Fruit fly (Drosophila melanogaster) whole organism, embryonic: ENCODE data around the gene ebd2.
A peak's percentile ranks its signal among the peaks of the same experiment; 100 is the strongest.

Experiments
- Asciz ChIP-seq: fragments of 200-800 bp; sonication (Bioruptor generic); optimal IDR thresholded peaks from 2 replicates; lab custom pipeline; 2017; ENCODE audit warnings: missing biosample characterization, mild to moderate bottlenecking, missing genetic modification characterization, missing genetic modification reagents
- Bgb ChIP-seq: fragments of 200-800 bp; sonication (Bioruptor generic); IDR thresholded peaks from 2 replicates; pipeline ENCODE4 v1.3.6; 2022; ENCODE audit warnings: missing biosample characterization, missing genetic modification characterization; ENCODE audit not compliant: partially characterized antibody
- CG10147 ChIP-seq: fragments of 200-800 bp; sonication (Bioruptor generic); optimal IDR thresholded peaks from 2 replicates; lab custom pipeline; 2019; ENCODE audit warnings: missing biosample characterization, mild to moderate bottlenecking, missing genetic modification characterization, moderate library complexity
- CG10209 ChIP-seq: fragments of 200-800 bp; sonication (Bioruptor generic); optimal IDR thresholded peaks from 3 replicates; lab custom pipeline; 2017; ENCODE audit warnings: missing biosample characterization, mild to moderate bottlenecking, missing genetic modification characterization, missing genetic modification reagents
- CG11696 ChIP-seq: fragments of 200-800 bp; sonication (Bioruptor generic); IDR thresholded peaks from 2 replicates; pipeline ENCODE4 v1.3.6; 2022; ENCODE audit warnings: missing biosample characterization, missing genetic modification characterization
- CG11723 ChIP-seq: fragments of 200-800 bp; sonication (Bioruptor generic); optimal IDR thresholded peaks from 2 replicates; lab custom pipeline; 2017; ENCODE audit warnings: missing biosample characterization, mild to moderate bottlenecking, missing genetic modification characterization
- CG12071 ChIP-seq: fragments of 200-800 bp; sonication (Bioruptor generic); optimal IDR thresholded peaks from 3 replicates; lab custom pipeline; 2018; ENCODE audit warnings: missing biosample characterization, mild to moderate bottlenecking, missing genetic modification characterization
- CG12155 ChIP-seq: fragments of 200-800 bp; sonication (Bioruptor generic); optimal IDR thresholded peaks from 3 replicates; lab custom pipeline; 2016; ENCODE audit warnings: missing biosample characterization, missing genetic modification characterization
- CG12769 ChIP-seq: fragments of 200-800 bp; sonication (Bioruptor generic); optimal IDR thresholded peaks from 2 replicates; lab custom pipeline; 2019; ENCODE audit warnings: missing biosample characterization, mild to moderate bottlenecking, missing genetic modification characterization, moderate library complexity
- CG12942 ChIP-seq: fragments of 200-800 bp; sonication (Bioruptor generic); optimal IDR thresholded peaks from 3 replicates; lab custom pipeline; 2016; ENCODE audit warnings: missing biosample characterization, missing genetic modification characterization
- CG13894 ChIP-seq: fragments of 200-800 bp; sonication (Bioruptor generic); optimal IDR thresholded peaks from 3 replicates; lab custom pipeline; 2018; ENCODE audit warnings: missing biosample characterization, mild to moderate bottlenecking, missing genetic modification characterization, moderate library complexity
- CG14710 ChIP-seq: fragments of 200-800 bp; sonication (Bioruptor generic); optimal IDR thresholded peaks from 3 replicates; lab custom pipeline; 2019; ENCODE audit warnings: missing biosample characterization, mild to moderate bottlenecking, missing genetic modification characterization, moderate library complexity
- CG17568 ChIP-seq: fragments of 200-800 bp; sonication (Bioruptor generic); optimal IDR thresholded peaks from 2 replicates; lab custom pipeline; 2018; ENCODE audit warnings: missing biosample characterization, mild to moderate bottlenecking, missing genetic modification characterization, moderate library complexity
- CG17802 ChIP-seq: fragments of 200-800 bp; sonication (Bioruptor generic); optimal IDR thresholded peaks from 2 replicates; lab custom pipeline; 2018; ENCODE audit warnings: missing biosample characterization, mild to moderate bottlenecking, missing genetic modification characterization, moderate library complexity
- CG2678 ChIP-seq: fragments of 200-800 bp; sonication (Bioruptor generic); optimal IDR thresholded peaks from 3 replicates; lab custom pipeline; 2019; ENCODE audit warnings: missing biosample characterization, mild to moderate bottlenecking, missing genetic modification characterization, moderate library complexity
- CG2889 ChIP-seq: fragments of 200-800 bp; sonication (Bioruptor generic); IDR thresholded peaks from 3 replicates; pipeline ENCODE4 v1.3.6; 2022; ENCODE audit warnings: missing biosample characterization, missing genetic modification characterization
- CG3281 ChIP-seq: fragments of 200-800 bp; sonication (Bioruptor generic); optimal IDR thresholded peaks from 3 replicates; lab custom pipeline; 2017; ENCODE audit warnings: missing biosample characterization, mild to moderate bottlenecking, missing genetic modification characterization
- CG6175 ChIP-seq: fragments of 200-800 bp; sonication (Bioruptor generic); IDR thresholded peaks from 3 replicates; pipeline ENCODE4 v1.3.6; 2022; ENCODE audit warnings: missing biosample characterization, missing genetic modification characterization
- CG6654 ChIP-seq: fragments of 200-800 bp; sonication (Bioruptor generic); optimal IDR thresholded peaks from 2 replicates; lab custom pipeline; 2017; ENCODE audit warnings: missing biosample characterization, mild to moderate bottlenecking, missing genetic modification characterization
- CG6683 ChIP-seq: fragments of 200-800 bp; sonication (Bioruptor generic); optimal IDR thresholded peaks from 2 replicates; lab custom pipeline; 2017; ENCODE audit warnings: missing biosample characterization, mild to moderate bottlenecking, missing genetic modification characterization, missing genetic modification reagents
- CG6765 ChIP-seq: fragments of 200-800 bp; sonication (Bioruptor generic); optimal IDR thresholded peaks from 3 replicates; lab custom pipeline; 2017; ENCODE audit warnings: missing biosample characterization, mild to moderate bottlenecking, missing genetic modification characterization
- CG7786 ChIP-seq: fragments of 200-800 bp; sonication (Bioruptor generic); optimal IDR thresholded peaks from 2 replicates; lab custom pipeline; 2016; ENCODE audit warnings: missing biosample characterization, missing genetic modification characterization
- CG8290 ChIP-seq, 3 experiments: fragments of 200-800 bp; sonication (Bioruptor generic); optimal IDR thresholded peaks; 2 replicates each; lab custom pipeline; 2016 to 2019; ENCODE audit warnings: missing biosample characterization in 3 of 3, missing genetic modification characterization in 3 of 3, mild to moderate bottlenecking in 2 of 3, moderate library complexity in 1 of 3
- CG9727 ChIP-seq: fragments of 200-800 bp; sonication (Bioruptor generic); optimal IDR thresholded peaks from 3 replicates; lab custom pipeline; 2017; ENCODE audit warnings: missing biosample characterization, mild to moderate bottlenecking, missing genetic modification characterization
- CG9797 ChIP-seq: fragments of 200-800 bp; sonication (Bioruptor generic); optimal IDR thresholded peaks from 3 replicates; lab custom pipeline; 2018; ENCODE audit warnings: missing biosample characterization, mild to moderate bottlenecking, missing genetic modification characterization
- CHES-1-like ChIP-seq: fragments of 200-800 bp; sonication (Bioruptor generic); optimal IDR thresholded peaks from 2 replicates; lab custom pipeline; 2016; ENCODE audit warnings: missing biosample characterization, missing genetic modification characterization
- CrebB ChIP-seq: fragments of 200-800 bp; sonication (Bioruptor generic); optimal IDR thresholded peaks from 3 replicates; lab custom pipeline; 2018; ENCODE audit warnings: missing biosample characterization, mild to moderate bottlenecking, missing genetic modification characterization
- D19A ChIP-seq: fragments of 200-800 bp; optimal IDR thresholded peaks from 3 replicates; lab custom pipeline; 2019; ENCODE audit warnings: missing biosample characterization, mild to moderate bottlenecking, missing genetic modification characterization, moderate library complexity
- H15 ChIP-seq: fragments of 200-800 bp; sonication (Bioruptor generic); IDR thresholded peaks from 3 replicates; pipeline ENCODE4 v1.3.6; 2022; ENCODE audit warnings: missing biosample characterization, missing genetic modification characterization
- HmgZ ChIP-seq: fragments of 200-800 bp; sonication (Bioruptor generic); optimal IDR thresholded peaks from 2 replicates; lab custom pipeline; 2018; ENCODE audit warnings: missing biosample characterization, mild to moderate bottlenecking, missing genetic modification characterization
- Med ChIP-seq: fragments of 200-800 bp; sonication (Bioruptor generic); peaks from one replicate; lab custom pipeline; 2016; ENCODE audit warnings: missing biosample characterization, missing genetic modification characterization, mild to moderate bottlenecking, inconsistent platforms, moderate library complexity
- Nf-YB ChIP-seq: fragments of 200-800 bp; sonication (Bioruptor generic); optimal IDR thresholded peaks from 3 replicates; lab custom pipeline; 2019; ENCODE audit warnings: missing biosample characterization, mild to moderate bottlenecking, missing genetic modification characterization, moderate library complexity
- Usf ChIP-seq: fragments of 200-800 bp; sonication (Bioruptor generic); optimal IDR thresholded peaks from 2 replicates; lab custom pipeline; 2017; ENCODE audit warnings: missing genotype, missing biosample characterization, missing genetic modification characterization
- Vsx1 ChIP-seq: fragments of 200-800 bp; sonication (Bioruptor generic); optimal IDR thresholded peaks from 2 replicates; lab custom pipeline; 2017; ENCODE audit warnings: missing biosample characterization, mild to moderate bottlenecking, missing genetic modification characterization, missing genetic modification reagents
- Xrp1 ChIP-seq: fragments of 200-800 bp; sonication (Bioruptor generic); IDR thresholded peaks from 2 replicates; pipeline ENCODE4 v1.3.6; 2022; ENCODE audit warnings: missing biosample characterization, missing genetic modification characterization
- ara ChIP-seq: fragments of 200-800 bp; sonication (Bioruptor generic); IDR thresholded peaks from 2 replicates; pipeline ENCODE4 v1.3.6; 2022; ENCODE audit warnings: missing biosample characterization, missing genetic modification characterization
- dati ChIP-seq: fragments of 200-800 bp; sonication (Bioruptor generic); IDR thresholded peaks from 2 replicates; pipeline ENCODE4 v1.3.6; 2022; ENCODE audit warnings: missing biosample characterization, missing genetic modification characterization
- eve ChIP-seq, 2 experiments: fragments of >200 bp; optimal IDR thresholded peaks; 2 replicates each; lab custom pipeline; 2017; ENCODE audit warnings: missing biosample characterization in 2 of 2, missing genetic modification characterization in 2 of 2
- jing ChIP-seq: fragments of 200-800 bp; sonication (Bioruptor generic); optimal IDR thresholded peaks from 2 replicates; lab custom pipeline; 2018; ENCODE audit warnings: missing biosample characterization, mild to moderate bottlenecking, missing genetic modification characterization
- jumu ChIP-seq: fragments of 200-800 bp; sonication (Bioruptor generic); optimal IDR thresholded peaks from 3 replicates; lab custom pipeline; 2016; ENCODE audit warnings: missing biosample characterization, missing genetic modification characterization
- odd ChIP-seq: fragments of 200-800 bp; sonication (Bioruptor generic); optimal IDR thresholded peaks from 2 replicates; lab custom pipeline; 2017; ENCODE audit warnings: missing biosample characterization, mild to moderate bottlenecking, missing genetic modification characterization
- pb ChIP-seq: fragments of 200-800 bp; sonication (Bioruptor generic); optimal IDR thresholded peaks from 3 replicates; lab custom pipeline; 2016; ENCODE audit warnings: missing biosample characterization, missing genetic modification characterization
- rib ChIP-seq: fragments of 200-800 bp; sonication (Bioruptor generic); IDR thresholded peaks from 2 replicates; pipeline ENCODE4 v1.3.6; 2022; ENCODE audit warnings: missing biosample characterization, missing genetic modification characterization
- sens ChIP-seq: fragments of 200-800 bp; sonication (Bioruptor generic); peaks from one replicate; lab custom pipeline; 2016; ENCODE audit warnings: missing biosample characterization, missing genetic modification characterization
- sens-2 ChIP-seq: fragments of 200-800 bp; sonication (Bioruptor generic); IDR thresholded peaks from 2 replicates; pipeline ENCODE4 v1.3.6; 2022; ENCODE audit warnings: missing biosample characterization, missing genetic modification characterization
- sob ChIP-seq: fragments of 200-800 bp; sonication (Bioruptor generic); IDR thresholded peaks from 2 replicates; pipeline ENCODE4 v1.3.6; 2022; ENCODE audit warnings: missing biosample characterization, missing genetic modification characterization
- tna ChIP-seq: fragments of 200-800 bp; sonication (Bioruptor generic); IDR thresholded peaks from 2 replicates; pipeline ENCODE4 v1.3.6; 2022; ENCODE audit warnings: missing biosample characterization, missing genetic modification characterization; ENCODE audit not compliant: partially characterized antibody
- ttk ChIP-seq: fragments of 200-800 bp; sonication (Bioruptor generic); IDR thresholded peaks from 2 replicates; pipeline ENCODE4 v2.1.2; 2022; ENCODE audit warnings: missing biosample characterization, missing genetic modification characterization
- tup ChIP-seq: fragments of 200-800 bp; sonication (Bioruptor generic); optimal IDR thresholded peaks from 2 replicates; lab custom pipeline; 2016; ENCODE audit warnings: missing biosample characterization, mild to moderate bottlenecking, missing genetic modification characterization, moderate library complexity
- vvl ChIP-seq: fragments of 200-800 bp; sonication (Bioruptor generic); IDR thresholded peaks from 2 replicates; pipeline ENCODE4 v1.3.6; 2022; ENCODE audit warnings: missing biosample characterization, missing genetic modification characterization

Gene ebd2

DNA sequence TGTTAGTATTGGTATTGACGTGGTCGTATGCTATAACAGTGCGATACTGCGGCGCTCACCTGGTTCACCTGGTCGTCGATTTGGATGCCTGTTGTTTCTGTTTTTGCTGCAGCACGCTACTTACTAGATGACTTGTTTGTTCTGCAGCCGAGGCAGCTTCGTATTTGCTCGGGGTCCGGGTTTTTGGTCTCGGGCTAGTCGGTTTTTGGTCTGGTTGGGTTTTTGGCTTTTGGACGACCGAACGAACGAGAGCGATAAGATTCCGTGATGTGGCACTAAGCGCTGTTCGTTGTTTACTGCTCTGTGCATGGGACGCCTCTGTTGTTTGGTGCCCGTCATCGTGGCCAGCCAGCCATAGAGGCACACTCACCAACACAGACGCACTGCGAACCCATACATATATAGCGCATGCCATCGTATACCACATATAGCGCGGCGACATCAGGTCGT, at the start of gene ebd2 (continued):
- TF ChIP-seq Xrp1 (no peak), Bgb (0 out of 2 replicates have a peak, but pooled peaks have one; percentile 5), CG6654 (GFP tag; lab: Kevin White, UChicago) (no peak), H15 (GFP tag; lab: Robert Waterston, UW) (no peak), CG11723 (GFP tag; lab: Kevin White, UChicago) (peak; percentile 1), rib (GFP tag; lab: Robert Waterston, UW) (no peak), CG14710 (no peak), HmgZ (peak; percentile 63), CG12155 (peak; percentile 7), CG3281 (peak; percentile 35), pb (no peak), CG12769 (tag; lab: Kevin White, UChicago) (peak; percentile 41), odd (GFP tag; lab: Kevin White, UChicago) (peak; percentile 22), Asciz (GFP tag; lab: Kevin White, UChicago) (no peak), CHES-1-like (peak; percentile 25), CG7786 (GFP tag; lab: Kevin White, UChicago) (no peak), CG10209 (GFP tag; lab: Kevin White, UChicago) (peak; percentile 7), CG11696 (GFP tag; lab: Robert Waterston, UW) (no peak), CG17568 (GFP tag; lab: Kevin White, UChicago) (peak; percentile 44), CG6765 (GFP tag; lab: Kevin White, UChicago) (peak; percentile 67), CG6175 (GFP tag; lab: Robert Waterston, UW) (peak; percentile 82; the same call in 2 of the 3 replicates), D19A (tag; lab: Kevin White, UChicago) (no peak), CrebB (tag; lab: Kevin White, UChicago) (no peak), sens (GFP tag; lab: Kevin White, UChicago) (peak; percentile 62), sob (peak; percentile 40; the same call in 1 of the 2 replicates), CG10147 (GFP tag; lab: Kevin White, UChicago) (no peak), Vsx1 (GFP tag; lab: Kevin White, UChicago) (no peak), eve (GFP tag; optimal IDR thresholded peaks at IDR 0.05; lab: Kevin White, UChicago) (no peak), ttk (no peak), Usf (no peak), Nf-YB (GFP tag; lab: Kevin White, UChicago) (no peak), CG8290 (GFP tag; optimal IDR thresholded peaks at IDR 0.05; lab: Kevin White, UChicago) (peak; percentile 17), CG8290 (tag; optimal IDR thresholded peaks at IDR 0.05; lab: Kevin White, UChicago) (no peak), tup (GFP tag; lab: Kevin White, UChicago) (no peak), CG9727 (peak; percentile 8), CG12071 (peak; percentile 38), vvl (peak; percentile 15; the same call in 1 of the 2 replicates), CG12942 (GFP tag; lab: Kevin White, UChicago) (no peak), CG2889 (GFP tag; lab: Robert Waterston, UW) (no peak), sens-2 (GFP tag; lab: Robert Waterston, UW) (no peak), dati (no peak), CG9797 (GFP tag; lab: Kevin White, UChicago) (no peak), tna (GFP tag; lab: Robert Waterston, UW) (0 out of 2 replicates have a peak, but pooled peaks have one; percentile 20), jing (GFP tag; lab: Kevin White, UChicago) (no peak), CG6683 (no peak), ara (GFP tag; lab: Robert Waterston, UW) (no peak), CG2678 (tag; lab: Kevin White, UChicago) (peak; percentile 51), jumu (GFP tag; lab: Kevin White, UChicago) (no peak), Med (peak; percentile 87), CG13894 (tag; lab: Kevin White, UChicago) (peak; percentile 95), CG17802 (tag; lab: Kevin White, UChicago) (no peak)
